Fruit fly (Drosophila melanogaster): Measurements from ENCODE around the gene ab.

DNA sequence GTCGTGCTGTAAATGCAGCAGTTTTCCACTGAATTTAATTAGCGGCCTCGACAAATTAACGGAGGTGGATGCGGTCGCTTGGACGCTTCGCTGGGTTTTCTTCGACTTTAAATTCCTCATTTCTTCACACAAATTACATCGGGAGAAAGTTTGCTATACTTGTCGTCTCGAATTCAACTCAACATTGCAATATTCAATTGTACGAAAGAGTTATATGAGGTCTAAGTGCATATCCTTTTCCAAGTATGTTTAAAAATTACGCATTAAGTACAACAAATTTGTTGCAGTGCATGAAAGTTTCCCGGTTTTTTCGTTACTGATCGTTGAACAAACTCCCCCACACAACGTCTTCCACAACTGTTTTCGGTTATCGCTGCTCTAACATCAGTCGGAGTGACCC is 17.8 kb upstream of the ab start:
- TF ChIP-seq psq (optimal IDR thresholded peaks at IDR 0.05) = no peak
- no peak for TF ChIP-seq usp (GFP tag; optimal IDR thresholded peaks at IDR 0.05)
- no peak for TF ChIP-seq CG8478 (optimal IDR thresholded peaks at IDR 0.05)

All from whole organism.